Worm (Caenorhabditis elegans): ENCODE data around the gene ZC395.4.

DNA sequence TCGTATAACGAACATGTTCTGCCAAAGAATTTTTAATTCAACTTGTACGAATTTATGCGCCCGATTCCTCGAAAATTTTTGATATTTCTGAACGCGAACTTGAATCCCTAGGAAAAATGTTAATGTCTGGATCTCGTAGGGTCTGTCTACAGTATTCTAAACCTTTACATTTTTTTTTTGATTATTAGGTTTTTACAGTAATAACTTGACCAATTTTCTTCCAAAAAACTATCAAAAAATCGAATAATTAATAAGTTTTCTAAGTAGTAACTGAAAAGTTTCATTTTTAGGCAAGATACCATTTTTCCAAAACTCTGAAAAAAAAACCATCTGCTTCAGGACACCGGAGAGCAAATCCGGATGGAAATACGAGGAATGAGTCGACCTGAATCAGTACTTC, 24.4 kb downstream of the ZC395.4 start:
- TF ChIP-seq attf-3 (GFP tag; conservative IDR thresholded peaks at IDR 0.05) (no peak), mxl-1 (tag; optimal IDR thresholded peaks at IDR 0.05) (no peak), tbp1 (GFP tag; optimal IDR thresholded peaks at IDR 0.05) (no peak), nhr-120 (GFP tag; IDR thresholded peaks at IDR 0.05) (no peak), ztf-26 (tag; optimal IDR thresholded peaks at IDR 0.05) (no peak), zim-3 (tag; optimal IDR thresholded peaks at IDR 0.05) (no peak)
